Fruit fly (Drosophila melanogaster): ENCODE data around the gene Mst57Dc.

Gene Mst57Dc

DNA sequence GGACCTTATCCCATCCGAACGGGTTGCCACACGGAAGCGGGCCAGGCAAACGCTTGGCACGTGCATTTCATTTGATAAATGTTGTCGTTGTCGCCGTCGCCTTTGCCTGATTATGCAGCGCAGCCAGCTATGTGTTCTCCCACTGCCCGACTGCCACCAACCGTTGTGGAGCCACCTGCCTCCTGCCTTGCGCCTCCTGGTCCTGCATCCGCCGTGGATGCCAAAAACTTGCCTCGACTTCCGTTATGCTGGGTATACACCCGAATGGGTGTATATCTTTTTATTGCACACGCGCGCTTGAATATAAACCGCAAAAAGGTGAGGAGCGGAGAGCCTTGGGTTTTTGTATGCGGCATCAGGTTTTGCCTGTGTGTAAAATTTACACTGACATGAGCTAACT, 37.7 kb downstream of the Mst57Dc start:
- no peak for TF ChIP-seq OdsH (GFP tag; optimal IDR thresholded peaks at IDR 0.05)
- TF ChIP-seq Mio (GFP tag; optimal IDR thresholded peaks at IDR 0.05): no peak
- no peak for TF ChIP-seq Abd-B (GFP tag; optimal IDR thresholded peaks at IDR 0.05)
- TF ChIP-seq HLH106 (tag; optimal IDR thresholded peaks at IDR 0.05): no peak
- TF ChIP-seq fru (GFP tag; optimal IDR thresholded peaks at IDR 0.05): no peak
- no peak for TF ChIP-seq Hr78 (GFP tag; optimal IDR thresholded peaks at IDR 0.05)
- TF ChIP-seq Jra (GFP tag; optimal IDR thresholded peaks at IDR 0.05): no peak
- TF ChIP-seq dmrt93B (GFP tag; optimal IDR thresholded peaks at IDR 0.05): no peak

- TF ChIP-seq Hr78 (GFP tag; optimal IDR thresholded peaks at IDR 0.05): no peak
- no peak for TF ChIP-seq ey (GFP tag; optimal IDR thresholded peaks at IDR 0.05)
- TF ChIP-seq jim (GFP tag; optimal IDR thresholded peaks at IDR 0.05): no peak
- TF ChIP-seq Abd-B (GFP tag; optimal IDR thresholded peaks at IDR 0.05): no peak
- no peak for TF ChIP-seq br (GFP tag; optimal IDR thresholded peaks at IDR 0.05)
- no peak for TF ChIP-seq Sp1 (GFP tag; optimal IDR thresholded peaks at IDR 0.05)
- no peak for TF ChIP-seq dsf (GFP tag; optimal IDR thresholded peaks at IDR 0.05; ENCODE audit: borderline replicate concordance)
- TF ChIP-seq foxo (GFP tag; optimal IDR thresholded peaks at IDR 0.05): no peak
- no peak for TF ChIP-seq Dif (GFP tag; optimal IDR thresholded peaks at IDR 0.05; ENCODE audit: partially characterized antibody)
- no peak for TF ChIP-seq tai (GFP tag; optimal IDR thresholded peaks at IDR 0.05)
- no peak for TF ChIP-seq HLH106 (tag; optimal IDR thresholded peaks at IDR 0.05)
- TF ChIP-seq Mio (GFP tag; optimal IDR thresholded peaks at IDR 0.05): no peak
These were observed 39.1 kb downstream of the Mst57Dc start, which contains the start of gene CG31093 for dm6 chr3R:25790371-25790770. CG31093 (minus strand) TSS chr3R:25790471.

DNA sequence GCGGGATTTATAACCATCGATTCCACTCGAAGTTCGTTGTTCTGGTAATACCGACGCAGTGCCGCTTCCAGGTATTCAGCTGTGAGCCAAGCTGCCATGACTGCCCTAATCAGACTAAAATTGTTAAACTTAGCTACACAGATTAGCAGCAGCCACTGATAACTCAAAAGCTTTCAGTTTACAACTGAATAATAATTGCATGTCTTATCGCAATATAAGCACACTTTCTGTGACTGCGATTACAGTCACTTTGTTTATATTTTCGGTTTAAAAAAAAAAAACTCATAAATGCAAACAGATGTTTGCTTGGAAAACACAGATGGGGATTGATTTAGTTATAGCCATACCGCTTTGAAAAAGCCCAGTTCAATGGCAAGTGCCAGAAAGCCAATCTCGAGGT, 40.1 kb downstream of the Mst57Dc start, which contains the start of gene CG31380:
TSS of gene CG31380 (minus strand) at position 101 of the 400 bp plus-strand sequence.
- TF ChIP-seq ey (GFP tag; optimal IDR thresholded peaks at IDR 0.05): no peak
- TF ChIP-seq dmrt93B (GFP tag; optimal IDR thresholded peaks at IDR 0.05): no peak
- no peak for TF ChIP-seq N (GFP tag; optimal IDR thresholded peaks at IDR 0.05)
- TF ChIP-seq Hnf4 (GFP tag; optimal IDR thresholded peaks at IDR 0.05): no peak
- no peak for TF ChIP-seq lola (GFP tag; optimal IDR thresholded peaks at IDR 0.05)

dm6 chr3R:25787198-25787597, 42.3 kb downstream of the Mst57Dc start, which contains the start of gene CG4960:
CG4960 (minus strand) TSS chr3R:25787298.
- no peak for TF ChIP-seq HLH106 (tag; optimal IDR thresholded peaks at IDR 0.05)
- TF ChIP-seq N (GFP tag; optimal IDR thresholded peaks at IDR 0.05): no peak
- TF ChIP-seq Rel (GFP tag; optimal IDR thresholded peaks at IDR 0.05): no peak
- no peak for TF ChIP-seq Rel (tag; optimal IDR thresholded peaks at IDR 0.05)
- TF ChIP-seq Myc (optimal IDR thresholded peaks at IDR 0.05): no peak
- TF ChIP-seq usp (GFP tag; optimal IDR thresholded peaks at IDR 0.05): no peak
- TF ChIP-seq Jra (GFP tag; optimal IDR thresholded peaks at IDR 0.05): no peak
- TF ChIP-seq Dif (GFP tag; optimal IDR thresholded peaks at IDR 0.05; ENCODE audit: partially characterized antibody): no peak
- no peak for TF ChIP-seq sage (GFP tag; optimal IDR thresholded peaks at IDR 0.05)
- TF ChIP-seq dl (GFP tag; optimal IDR thresholded peaks at IDR 0.05; ENCODE audit: insufficient read depth in 1 of 2, partially characterized antibody in 2 of 2): no peak
- no peak for TF ChIP-seq Hr78 (GFP tag; optimal IDR thresholded peaks at IDR 0.05)
- no peak for TF ChIP-seq Mio (GFP tag; optimal IDR thresholded peaks at IDR 0.05)
- TF ChIP-seq woc (GFP tag; optimal IDR thresholded peaks at IDR 0.05): no peak
- TF ChIP-seq Hnf4 (GFP tag; optimal IDR thresholded peaks at IDR 0.05): no peak
- no peak for TF ChIP-seq h (GFP tag; optimal IDR thresholded peaks at IDR 0.05)
- no peak for TF ChIP-seq ey (GFP tag; optimal IDR thresholded peaks at IDR 0.05)
- TF ChIP-seq foxo (GFP tag; optimal IDR thresholded peaks at IDR 0.05): no peak

dm6 chr3R:25782855-25783424, 46.6 kb downstream of the Mst57Dc start:
- TF ChIP-seq Hr78 (GFP tag; optimal IDR thresholded peaks at IDR 0.05) (no peak), dl (GFP tag; optimal IDR thresholded peaks at IDR 0.05; ENCODE audit: insufficient read depth in 1 of 2, partially characterized antibody in 2 of 2) (peak in 1 of 2 experiments; percentile 1), Dif (GFP tag; optimal IDR thresholded peaks at IDR 0.05; ENCODE audit: partially characterized antibody) (peak; percentile 63)

Data from whole organism, wandering third instar larva.